Fruit fly (Drosophila melanogaster) whole organism, embryonic: ENCODE results near the gene Dpy-30L1.

Experiments used
- BtbVII ChIP-seq: fragments of 200-800 bp; sonication (Bioruptor generic); optimal IDR thresholded peaks from 3 replicates; lab custom pipeline; 2017; ENCODE audit warnings: missing biosample characterization, mild to moderate bottlenecking, missing genetic modification characterization
- CG10274 ChIP-seq: fragments of 200-800 bp; sonication (Bioruptor generic); optimal IDR thresholded peaks from 3 replicates; lab custom pipeline; 2017; ENCODE audit warnings: missing biosample characterization, mild to moderate bottlenecking, missing genetic modification characterization
- CG10543 ChIP-seq: fragments of 200-800 bp; sonication (Bioruptor generic); optimal IDR thresholded peaks from 3 replicates; lab custom pipeline; 2017; ENCODE audit warnings: missing biosample characterization, mild to moderate bottlenecking, missing genetic modification characterization, moderate library complexity
- CG10979 ChIP-seq: fragments of 200-800 bp; sonication (Bioruptor generic); optimal IDR thresholded peaks from 2 replicates; lab custom pipeline; 2018; ENCODE audit warnings: missing biosample characterization, mild to moderate bottlenecking, missing genetic modification characterization, moderate library complexity
- CG11560 ChIP-seq: fragments of 200-800 bp; sonication (Bioruptor generic); IDR thresholded peaks from 3 replicates; pipeline ENCODE4 v1.3.6; 2022; ENCODE audit warnings: missing biosample characterization, missing genetic modification characterization
- CG12659 ChIP-seq: fragments of 200-800 bp; sonication (Bioruptor generic); optimal IDR thresholded peaks from 3 replicates; lab custom pipeline; 2017; ENCODE audit warnings: mild to moderate bottlenecking, missing biosample characterization, missing genetic modification reagents, missing genetic modification characterization
- CG13296 ChIP-seq: fragments of 200-800 bp; sonication (Bioruptor generic); optimal IDR thresholded peaks from 3 replicates; lab custom pipeline; 2018; ENCODE audit warnings: missing biosample characterization, mild to moderate bottlenecking, missing genetic modification characterization
- CG15479 ChIP-seq: fragments of 200-800 bp; sonication (Bioruptor generic); optimal IDR thresholded peaks from 3 replicates; lab custom pipeline; 2019; ENCODE audit warnings: missing biosample characterization, mild to moderate bottlenecking, missing genetic modification characterization, moderate library complexity
- CG15514 ChIP-seq: fragments of 200-800 bp; sonication (Bioruptor generic); optimal IDR thresholded peaks from 3 replicates; lab custom pipeline; 2017; ENCODE audit warnings: missing biosample characterization, missing genetic modification characterization, mild to moderate bottlenecking, moderate library complexity, missing genetic modification reagents
- CG15601 ChIP-seq: fragments of 200-800 bp; sonication (Bioruptor generic); optimal IDR thresholded peaks from 3 replicates; lab custom pipeline; 2019; ENCODE audit warnings: missing biosample characterization, mild to moderate bottlenecking, missing genetic modification characterization, moderate library complexity
- CG2875 ChIP-seq: fragments of 200-800 bp; sonication (Bioruptor generic); optimal IDR thresholded peaks from 2 replicates; lab custom pipeline; 2017; ENCODE audit warnings: missing biosample characterization, mild to moderate bottlenecking, missing genetic modification characterization, missing genetic modification reagents
- CG2889 ChIP-seq: fragments of 200-800 bp; sonication (Bioruptor generic); IDR thresholded peaks from 3 replicates; pipeline ENCODE4 v1.3.6; 2022; ENCODE audit warnings: missing biosample characterization, missing genetic modification characterization
- CG30020 ChIP-seq: fragments of 200-800 bp; optimal IDR thresholded peaks from 2 replicates; lab custom pipeline; 2019; ENCODE audit warnings: missing biosample characterization, mild to moderate bottlenecking, missing genetic modification characterization, moderate library complexity
- CG30403 ChIP-seq: fragments of 200-800 bp; sonication (Bioruptor generic); optimal IDR thresholded peaks from 3 replicates; lab custom pipeline; 2016; ENCODE audit warnings: missing biosample characterization, missing genetic modification characterization
- CG3726 ChIP-seq: fragments of 200-800 bp; sonication (Bioruptor generic); IDR thresholded peaks from 3 replicates; pipeline ENCODE4, ENCODE4 v1.3.6; 2022; ENCODE audit warnings: missing biosample characterization, missing genetic modification characterization
- CG7745 ChIP-seq: fragments of 200-800 bp; sonication (Bioruptor generic); optimal IDR thresholded peaks from 2 replicates; lab custom pipeline; 2018; ENCODE audit warnings: missing biosample characterization, mild to moderate bottlenecking, missing genetic modification characterization, moderate library complexity
- CG8290 ChIP-seq, 3 experiments: fragments of 200-800 bp; sonication (Bioruptor generic); optimal IDR thresholded peaks; 2 replicates each; lab custom pipeline; 2016 to 2019; ENCODE audit warnings: missing biosample characterization in 3 of 3, missing genetic modification characterization in 3 of 3, mild to moderate bottlenecking in 2 of 3, moderate library complexity in 1 of 3
- CG9215 ChIP-seq: fragments of 200-800 bp; sonication (Bioruptor generic); IDR thresholded peaks from 2 replicates; pipeline ENCODE4 v1.3.6; 2022; ENCODE audit warnings: missing biosample characterization, missing genetic modification characterization
- CkIIα-i1 ChIP-seq: fragments of 200-800 bp; sonication (Bioruptor generic); IDR thresholded peaks from 2 replicates; pipeline ENCODE4 v1.3.6; 2022; ENCODE audit warnings: missing biosample characterization, missing genetic modification characterization
- E2f2 ChIP-seq: fragments of 200-800 bp; sonication (Bioruptor generic); IDR thresholded peaks from 2 replicates; pipeline ENCODE4 v1.3.6; 2022; ENCODE audit warnings: missing biosample characterization, missing genetic modification characterization
- Hr39 ChIP-seq: fragments of >200 bp; optimal IDR thresholded peaks from 2 replicates; lab custom pipeline; 2017
- MTF-1 ChIP-seq: fragments of 200-800 bp; sonication (Bioruptor generic); optimal IDR thresholded peaks from 2 replicates; lab custom pipeline; 2018; ENCODE audit warnings: missing biosample characterization, mild to moderate bottlenecking, missing genetic modification characterization, borderline replicate concordance
- Myb ChIP-seq: fragments of 200-800 bp; sonication (Bioruptor generic); optimal IDR thresholded peaks from 2 replicates; lab custom pipeline; 2016; ENCODE audit warnings: missing biosample characterization, missing genetic modification characterization
- NFAT ChIP-seq: fragments of 200-800 bp; sonication (Bioruptor generic); IDR thresholded peaks from 2 replicates; pipeline ENCODE4 v1.3.6; 2022; ENCODE audit warnings: missing biosample characterization, missing genetic modification characterization
- Opbp ChIP-seq: fragments of 200-800 bp; sonication (Bioruptor generic); IDR thresholded peaks from 3 replicates; pipeline ENCODE4 v1.3.6; 2022; ENCODE audit warnings: missing biosample characterization, missing genetic modification characterization; ENCODE audit not compliant: partially characterized antibody
- PHDP ChIP-seq: fragments of 200-800 bp; sonication (Bioruptor generic); optimal IDR thresholded peaks from 3 replicates; lab custom pipeline; 2018; ENCODE audit warnings: missing biosample characterization, mild to moderate bottlenecking, missing genetic modification characterization, moderate library complexity
- Rx ChIP-seq: fragments of 200-800 bp; sonication (Bioruptor generic); IDR thresholded peaks from 2 replicates; pipeline ENCODE4 v1.3.6; 2022; ENCODE audit warnings: missing biosample characterization, missing genetic modification characterization
- Sox100B ChIP-seq: fragments of 200-800 bp; sonication (Bioruptor generic); optimal IDR thresholded peaks from 3 replicates; lab custom pipeline; 2018; ENCODE audit warnings: missing biosample characterization, mild to moderate bottlenecking, missing genetic modification characterization
- Spps ChIP-seq: fragments of 200-800 bp; sonication (Bioruptor generic); optimal IDR thresholded peaks from 2 replicates; lab custom pipeline; 2018; ENCODE audit warnings: missing biosample characterization, mild to moderate bottlenecking, missing genetic modification characterization
- Sry-δ ChIP-seq: fragments of 200-800 bp; sonication (Bioruptor generic); optimal IDR thresholded peaks from 2 replicates; lab custom pipeline; 2016; ENCODE audit warnings: missing biosample characterization, missing genetic modification characterization
- YL-1 ChIP-seq: fragments of 200-800 bp; sonication (Bioruptor generic); optimal IDR thresholded peaks from 3 replicates; lab custom pipeline; 2017; ENCODE audit warnings: missing biosample characterization, mild to moderate bottlenecking, missing genetic modification characterization
- amos ChIP-seq: fragments of 200-800 bp; sonication (Bioruptor generic); IDR thresholded peaks from 2 replicates; pipeline ENCODE4 v1.3.6; 2022; ENCODE audit warnings: missing biosample characterization, missing genetic modification characterization; ENCODE audit not compliant: partially characterized antibody
- fru ChIP-seq: fragments of >200 bp; optimal IDR thresholded peaks from 2 replicates; lab custom pipeline; 2017
- gro ChIP-seq: fragments of 200-800 bp; sonication (Bioruptor generic); optimal IDR thresholded peaks from 2 replicates; lab custom pipeline; 2016; ENCODE audit warnings: missing biosample characterization, missing genetic modification characterization
- gsb ChIP-seq: fragments of 200-800 bp; sonication (Bioruptor generic); IDR thresholded peaks from 2 replicates; pipeline ENCODE4 v1.3.6; 2022; ENCODE audit warnings: missing biosample characterization, missing genetic modification characterization
- gt ChIP-seq: fragments of 200-800 bp; sonication (Bioruptor generic); IDR thresholded peaks from 2 replicates; pipeline ENCODE4 v1.3.6; 2022; ENCODE audit warnings: missing biosample characterization, missing genetic modification characterization
- hb ChIP-seq: fragments of 200-800 bp; sonication (Bioruptor generic); IDR thresholded peaks from 3 replicates; pipeline ENCODE4 v1.3.6; 2022; ENCODE audit warnings: missing biosample characterization, missing genetic modification characterization; ENCODE audit not compliant: partially characterized antibody
- hbn ChIP-seq: fragments of 200-800 bp; sonication (Bioruptor generic); IDR thresholded peaks from 2 replicates; pipeline ENCODE4 v1.3.6; 2022; ENCODE audit warnings: missing biosample characterization, missing genetic modification characterization; ENCODE audit not compliant: partially characterized antibody
- lab ChIP-seq: fragments of 200-800 bp; sonication (Bioruptor generic); optimal IDR thresholded peaks from 3 replicates; lab custom pipeline; 2017; ENCODE audit warnings: missing biosample characterization, missing genetic modification characterization, mild to moderate bottlenecking, moderate library complexity, missing genetic modification reagents
- nerfin-2 ChIP-seq: fragments of 200-800 bp; sonication (Bioruptor generic); IDR thresholded peaks from 2 replicates; pipeline ENCODE4 v1.3.6; 2022; ENCODE audit warnings: missing biosample characterization, missing genetic modification characterization; ENCODE audit not compliant: partially characterized antibody
- nmo ChIP-seq: fragments of 200-800 bp; sonication (Bioruptor generic); optimal IDR thresholded peaks from 2 replicates; lab custom pipeline; 2018; ENCODE audit warnings: missing biosample characterization, mild to moderate bottlenecking, missing genetic modification characterization, moderate library complexity
- onecut ChIP-seq: fragments of 200-800 bp; sonication (Bioruptor generic); IDR thresholded peaks from 2 replicates; pipeline ENCODE4 v1.3.6; 2022; ENCODE audit warnings: missing biosample characterization, missing genetic modification characterization
- pho ChIP-seq: fragments of 200-800 bp; sonication (Bioruptor generic); optimal IDR thresholded peaks from 2 replicates; lab custom pipeline; 2016; ENCODE audit warnings: missing biosample characterization, missing genetic modification characterization
- pzg ChIP-seq: fragments of 200-800 bp; sonication (Bioruptor generic); optimal IDR thresholded peaks from 3 replicates; lab custom pipeline; 2018; ENCODE audit warnings: missing biosample characterization, mild to moderate bottlenecking, missing genetic modification characterization, moderate library complexity
- sens ChIP-seq: fragments of 200-800 bp; sonication (Bioruptor generic); peaks from one replicate; lab custom pipeline; 2016; ENCODE audit warnings: missing biosample characterization, missing genetic modification characterization
- sisA ChIP-seq: fragments of 200-800 bp; sonication (Bioruptor generic); IDR thresholded peaks from 2 replicates; pipeline ENCODE4 v1.3.6; 2022; ENCODE audit warnings: missing biosample characterization, missing genetic modification characterization
- slp2 ChIP-seq: fragments of 200-800 bp; sonication (Bioruptor generic); optimal IDR thresholded peaks from 2 replicates; lab custom pipeline; 2016; ENCODE audit warnings: missing biosample characterization, missing genetic modification characterization
- sna ChIP-seq: fragments of 200-800 bp; sonication (Bioruptor generic); IDR thresholded peaks from 2 replicates; pipeline ENCODE4 v1.3.6; 2022; ENCODE audit warnings: missing biosample characterization, missing genetic modification characterization; ENCODE audit not compliant: partially characterized antibody
- ssp ChIP-seq: fragments of 200-800 bp; sonication (Bioruptor generic); IDR thresholded peaks from 2 replicates; pipeline ENCODE4 v1.3.6; 2022; ENCODE audit warnings: missing biosample characterization, missing genetic modification characterization
- toy ChIP-seq: fragments of 200-800 bp; sonication (Bioruptor generic); IDR thresholded peaks from 2 replicates; pipeline ENCODE4 v1.3.6; 2022; ENCODE audit warnings: missing biosample characterization, missing genetic modification characterization
- yki ChIP-seq: fragments of >200 bp; optimal IDR thresholded peaks from 3 replicates; lab custom pipeline; 2018

Dpy-30L1 gene

DNA sequence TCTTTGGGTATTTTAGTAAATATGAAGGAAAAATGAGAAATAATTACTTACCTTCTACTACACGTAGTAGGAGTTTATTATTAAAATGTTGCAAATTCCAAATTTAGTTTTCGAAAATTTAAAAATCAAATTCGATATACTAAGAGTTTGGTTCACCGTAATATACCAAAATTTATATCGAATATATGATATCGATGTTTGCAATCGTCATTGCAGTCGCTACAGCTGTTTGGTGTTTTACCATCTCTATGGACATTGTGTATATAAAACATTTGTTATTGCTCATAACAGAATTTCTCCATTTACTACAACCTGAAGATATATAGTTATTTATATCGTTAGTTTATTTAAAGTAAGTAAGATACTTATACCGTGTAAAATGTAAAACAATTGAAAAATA lies 3.7 kb upstream of the Dpy-30L1 start, which contains the start of gene CG6443 (continued):
- TF ChIP-seq onecut (GFP tag; lab: Robert Waterston, UW) (no peak), CG15514 (GFP tag; lab: Kevin White, UChicago) (peak; percentile 68), Rx (GFP tag; lab: Robert Waterston, UW) (no peak), CG9215 (GFP tag; lab: Robert Waterston, UW) (no peak), Sox100B (no peak), hb (GFP tag; lab: Robert Waterston, UW) (0 out of 3 replicates have a peak, but pooled peaks have one; percentile 20), CG13296 (no peak), nerfin-2 (GFP tag; lab: Robert Waterston, UW) (peak; percentile 75), Myb (GFP tag; lab: Kevin White, UChicago) (peak; percentile 58), Spps (tag; lab: Kevin White, UChicago) (no peak), fru (no peak), sens (GFP tag; lab: Kevin White, UChicago) (peak; percentile 63), CkIIα-i1 (GFP tag; lab: Robert Waterston, UW) (no peak), CG8290 (GFP tag; optimal IDR thresholded peaks at IDR 0.05; lab: Kevin White, UChicago) (no peak), CG8290 (tag; optimal IDR thresholded peaks at IDR 0.05; lab: Kevin White, UChicago) (no peak), NFAT (GFP tag; lab: Robert Waterston, UW) (no peak), CG2889 (GFP tag; lab: Robert Waterston, UW) (no peak), amos (GFP tag; lab: Robert Waterston, UW) (peak; percentile 81), Opbp (GFP tag; lab: Robert Waterston, UW) (peak; percentile 75; the same call in 2 of the 3 replicates), gsb (no peak), CG7745 (tag; lab: Kevin White, UChicago) (no peak), ssp (GFP tag; lab: Robert Waterston, UW) (no peak), hbn (GFP tag; lab: Robert Waterston, UW) (peak; percentile 80), pho (GFP tag; lab: Kevin White, UChicago) (no peak), yki (lab: Kevin White, UChicago) (no peak), Sry-δ (GFP tag; lab: Kevin White, UChicago) (peak; percentile 90), CG10274 (GFP tag; lab: Kevin White, UChicago) (no peak), CG30020 (tag; lab: Kevin White, UChicago) (peak; percentile 38), CG10979 (tag; lab: Kevin White, UChicago) (no peak), CG12659 (GFP tag; lab: Kevin White, UChicago) (peak; percentile 56), MTF-1 (GFP tag; lab: Kevin White, UChicago) (no peak), CG15601 (peak; percentile 16), CG2875 (GFP tag; lab: Kevin White, UChicago) (no peak), Hr39 (no peak), CG15479 (no peak), gt (GFP tag; lab: Robert Waterston, UW) (no peak), CG10543 (GFP tag; lab: Kevin White, UChicago) (no peak), E2f2 (GFP tag; lab: Robert Waterston, UW) (peak; percentile 89), lab (GFP tag; lab: Kevin White, UChicago) (no peak), BtbVII (GFP tag; lab: Kevin White, UChicago) (no peak), toy (no peak), CG11560 (tag; lab: Robert Waterston, UW) (peak; percentile 97), CG30403 (no peak), gro (GFP tag; lab: Kevin White, UChicago) (no peak), sna (GFP tag; lab: Robert Waterston, UW) (peak; percentile 88), YL-1 (GFP tag; lab: Kevin White, UChicago) (peak; percentile 3), CG3726 (no peak), PHDP (no peak), sisA (GFP tag; lab: Robert Waterston, UW) (no peak), pzg (GFP tag; lab: Kevin White, UChicago) (peak; percentile 73), slp2 (GFP tag; lab: Kevin White, UChicago) (no peak), nmo (GFP tag; lab: Kevin White, UChicago) (peak; percentile 37)
